Worm (Caenorhabditis elegans): ENCODE measurements around the gene Y62E10A.6.

Y62E10A.6 gene

DNA sequence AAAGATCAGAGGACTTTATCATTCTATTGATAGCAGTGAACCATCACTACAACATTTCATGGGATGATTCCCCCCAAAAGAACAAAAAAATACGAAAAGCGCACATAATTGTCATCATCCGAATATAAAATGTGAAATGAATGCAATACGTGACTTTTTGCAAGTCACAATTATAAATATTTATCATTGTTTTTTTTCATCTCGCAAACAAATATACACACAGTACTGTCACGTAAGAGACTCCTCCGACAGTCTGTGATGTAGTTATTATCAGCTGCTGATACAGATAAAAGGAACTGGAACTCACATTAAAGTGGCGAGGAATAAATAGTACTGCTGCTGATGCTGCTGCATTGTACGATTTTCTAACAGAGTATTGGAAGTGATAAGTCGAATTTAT, 24.6 kb downstream of the Y62E10A.6 start (continued):
- TF ChIP-seq Y75B8A.6 (GFP tag; IDR thresholded peaks at IDR 0.05) (no peak), F49E8.2 (tag; optimal IDR thresholded peaks at IDR 0.05; ENCODE audit: borderline replicate concordance) (no peak), mdl-1 (tag; optimal IDR thresholded peaks at IDR 0.05) (peak in 1 of 2 experiments; percentile 32), lin-38 (GFP tag; IDR thresholded peaks at IDR 0.05) (no peak), dmd-9 (GFP tag; IDR thresholded peaks at IDR 0.05) (no peak), mxl-2 (GFP tag; conservative IDR thresholded peaks at IDR 0.05) (peak; percentile 59; the same call in 1 of the 2 replicates), nhr-25 (tag; optimal IDR thresholded peaks at IDR 0.05; ENCODE audit: borderline replicate concordance, insufficient read depth) (no peak), ctbp-1 (GFP tag; IDR thresholded peaks at IDR 0.05) (no peak), egl-27 (tag; optimal IDR thresholded peaks at IDR 0.05) (no peak), Y48G9A.11 (GFP tag; IDR thresholded peaks at IDR 0.05) (no peak), egl-43 (GFP tag; IDR thresholded peaks at IDR 0.05) (no peak), mep-1 (tag; optimal IDR thresholded peaks at IDR 0.05) (no peak), hlh-11 (tag; optimal IDR thresholded peaks at IDR 0.05) (peak; percentile 65), nhr-76 (tag; optimal IDR thresholded peaks at IDR 0.05) (no peak), aha-1 (tag) (peak; percentile 100), nhr-102 (tag; optimal IDR thresholded peaks at IDR 0.05) (peak; percentile 35), mdt-29 (GFP tag; IDR thresholded peaks at IDR 0.05) (no peak), hlh-30 (tag; optimal IDR thresholded peaks at IDR 0.05; ENCODE audit: insufficient read depth) (peak; percentile 64), snpc-1.2 (GFP tag; IDR thresholded peaks at IDR 0.05) (no peak), ZK546.5 (tag; optimal IDR thresholded peaks at IDR 0.05) (no peak)

DNA sequence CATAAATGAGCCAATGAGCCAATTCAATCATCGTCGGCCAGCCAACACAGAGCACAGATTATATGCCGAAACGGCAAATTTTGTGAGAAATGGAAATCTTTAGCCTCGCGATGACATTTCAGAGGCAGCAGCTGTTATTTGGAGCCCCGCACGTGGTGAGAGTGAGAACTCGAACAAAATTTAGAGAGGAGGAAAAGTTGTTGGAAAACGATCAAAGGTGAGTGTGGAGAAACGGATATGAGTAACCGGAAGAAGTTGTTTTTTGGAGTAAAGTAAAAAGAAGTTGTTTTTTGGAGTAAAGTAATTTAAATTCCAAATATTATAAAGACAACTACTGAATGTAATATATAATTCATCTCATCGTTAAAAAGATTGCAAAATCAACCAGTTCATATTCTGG, 26.9 kb downstream of the Y62E10A.6 start, which contains the start of gene Y62E10A.13:
TSS of gene Y62E10A.13 (minus strand) at position 326 of the 400 bp plus-strand sequence.
- no peak for TF ChIP-seq mxl-3 (GFP tag; optimal IDR thresholded peaks at IDR 0.05)
- TF ChIP-seq hif-1 (tag; optimal IDR thresholded peaks at IDR 0.05), result no peak
- no peak for TF ChIP-seq fkh-10 (GFP tag; optimal IDR thresholded peaks at IDR 0.05)
- TF ChIP-seq lin-38 (GFP tag; IDR thresholded peaks at IDR 0.05), result peak; percentile 42; the same call in 1 of the 2 replicates
- no peak for TF ChIP-seq spr-3 (GFP tag; optimal IDR thresholded peaks at IDR 0.05)
- no peak for TF ChIP-seq pha-4 (GFP tag; IDR thresholded peaks at IDR 0.05)
- no peak for TF ChIP-seq pha-4 (tag; optimal IDR thresholded peaks at IDR 0.05)
- no peak for TF ChIP-seq lin-15B (tag; optimal IDR thresholded peaks at IDR 0.05)
- TF ChIP-seq daf-16 (GFP tag; optimal IDR thresholded peaks at IDR 0.05), result no peak
- no peak for TF ChIP-seq daf-16 (tag; optimal IDR thresholded peaks at IDR 0.05)
- peak; percentile 9 for TF ChIP-seq F49E8.2 (tag; optimal IDR thresholded peaks at IDR 0.05; ENCODE audit: borderline replicate concordance)
- no peak for TF ChIP-seq lin-1 (GFP tag; IDR thresholded peaks at IDR 0.05)
- no peak for TF ChIP-seq F10B5.3 (tag; optimal IDR thresholded peaks at IDR 0.05)
- no peak for TF ChIP-seq daf-12 (tag; optimal IDR thresholded peaks at IDR 0.05)
- TF ChIP-seq madf-9 (GFP tag; conservative IDR thresholded peaks at IDR 0.05), result no peak
- no peak for TF ChIP-seq aha-1 (tag)
- TF ChIP-seq F44E2.7 (GFP tag; IDR thresholded peaks at IDR 0.05), result no peak
- TF ChIP-seq egl-43 (GFP tag; IDR thresholded peaks at IDR 0.05), result no peak
- TF ChIP-seq lin-29 (GFP tag; IDR thresholded peaks at IDR 0.05), result no peak

DNA sequence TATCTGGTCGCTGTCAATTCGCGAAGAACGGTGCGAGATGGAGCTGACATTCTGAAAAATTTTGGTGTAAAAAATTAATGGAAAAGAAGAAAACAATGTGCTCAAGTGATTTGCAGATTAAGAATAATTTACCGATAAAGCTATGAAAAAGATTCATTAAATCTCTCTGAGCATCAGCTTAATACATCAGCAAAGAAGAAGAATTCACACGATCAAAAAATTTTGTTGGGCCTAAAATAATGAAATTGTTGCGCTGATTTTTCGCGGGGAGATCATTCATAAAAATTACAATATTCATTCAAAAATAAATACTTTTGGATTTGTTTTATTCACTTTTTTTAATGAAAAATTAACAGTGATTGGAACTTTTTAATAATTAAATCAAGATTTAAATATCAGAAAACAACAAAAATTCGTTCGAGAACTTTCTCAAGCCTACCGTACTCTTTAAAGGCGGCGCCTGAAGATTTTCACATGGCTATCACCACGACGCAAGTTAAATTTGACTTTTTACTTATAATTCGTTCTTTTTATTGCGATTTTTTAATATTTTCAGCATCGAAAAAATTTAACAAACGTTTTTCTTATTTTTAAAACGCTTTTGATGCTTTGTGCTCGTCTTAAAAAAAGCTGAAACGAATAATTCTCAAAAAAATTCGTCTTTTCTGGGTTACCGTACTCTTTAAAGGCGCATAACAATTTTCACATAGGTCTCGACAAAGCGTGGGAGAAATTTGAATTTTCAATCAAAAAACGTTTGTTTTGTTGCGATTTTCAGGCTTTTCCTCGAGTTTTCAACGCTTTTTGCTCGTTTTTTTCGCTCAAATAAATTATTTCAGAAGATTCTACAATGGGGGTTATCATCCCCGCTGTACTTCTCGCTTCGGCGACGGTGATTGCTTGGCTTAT, 28.9 kb downstream of the Y62E10A.6 start, which contains the start of the genes memi-2 and cyp-31A5:
TSS of gene memi-2 (minus strand) at position 51 of the 909 bp plus-strand sequence.
TSS of gene cyp-31A5 (plus strand) at position 834 of the 909 bp plus-strand sequence.
- TF ChIP-seq lin-13 (GFP tag; optimal IDR thresholded peaks at IDR 0.05) (no peak), aha-1 (tag) (no peak), unc-130 (GFP tag; optimal IDR thresholded peaks at IDR 0.05) (peak; percentile 19), unc-62 (GFP tag; optimal IDR thresholded peaks at IDR 0.05 in 1 of 2) (peak in 1 of 2 experiments; percentile 41), unc-62 (tag; optimal IDR thresholded peaks at IDR 0.05) (no peak)

All from whole organism, L4 larva.